Fruit fly (Drosophila melanogaster): ENCODE measurements around the gene CG12025.

The CG12025 gene

DNA sequence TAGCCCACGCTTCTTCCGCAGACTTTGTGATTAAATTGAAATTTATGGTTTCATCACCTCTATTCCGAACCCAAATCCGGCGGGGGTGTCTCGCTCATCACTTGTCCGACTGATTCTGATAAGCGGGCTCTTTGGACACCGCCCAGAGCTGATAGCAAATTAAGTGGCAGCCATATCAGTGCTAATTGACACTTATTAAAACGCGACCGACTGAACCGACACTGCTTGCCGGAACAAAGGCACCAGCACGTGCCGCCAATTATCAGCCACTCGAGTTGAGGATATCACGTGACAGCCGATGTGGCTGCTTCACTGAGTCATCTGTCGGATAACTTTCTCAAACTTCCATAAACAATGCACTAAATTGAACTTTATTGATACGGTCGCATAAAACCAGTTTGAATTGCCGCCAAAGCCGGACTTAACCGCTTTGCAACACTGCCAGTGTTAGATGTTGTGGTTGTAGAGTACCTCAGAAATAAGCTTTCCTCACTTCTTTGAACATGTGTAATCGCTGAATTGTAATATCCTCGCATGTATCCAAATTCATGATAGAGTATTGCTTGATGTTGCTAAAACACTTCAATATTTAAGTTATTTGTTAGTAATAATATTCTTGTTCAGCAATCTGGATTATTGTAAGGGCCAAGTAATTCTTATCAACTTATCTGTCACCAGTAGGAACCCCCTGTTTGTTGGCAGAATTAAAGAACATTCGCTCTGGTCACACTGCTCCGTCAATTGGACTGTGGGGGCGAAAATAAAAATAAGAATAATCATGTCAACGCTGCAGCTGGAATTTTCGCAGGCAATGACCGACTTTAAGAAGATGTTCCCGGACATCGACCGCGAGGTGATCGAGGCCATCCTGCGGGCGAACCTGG is 8.5 kb upstream of the CG12025 start, which contains the start of gene CG12024 (continued):
- TF ChIP-seq D (optimal IDR thresholded peaks at IDR 0.05) (no peak), D (GFP tag; optimal IDR thresholded peaks at IDR 0.05) (peak; percentile 39), CG12071 (GFP tag; optimal IDR thresholded peaks at IDR 0.05) (peak; percentile 14), pum (GFP tag; optimal IDR thresholded peaks at IDR 0.05) (peak; percentile 57), ken (GFP tag; IDR thresholded peaks at IDR 0.05) (0 out of 3 replicates have a peak, but pooled peaks have one; percentile 27), CG15073 (GFP tag; optimal IDR thresholded peaks at IDR 0.05) (peak; percentile 4), CG9876 (GFP tag; optimal IDR thresholded peaks at IDR 0.05) (peak; percentile 28), CG11504 (tag; optimal IDR thresholded peaks at IDR 0.05) (peak; percentile 82), CG4404 (GFP tag; IDR thresholded peaks at IDR 0.05) (peak; percentile 60), CG2199 (GFP tag; IDR thresholded peaks at IDR 0.05) (no peak), Aef1 (GFP tag; IDR thresholded peaks at IDR 0.05) (peak; percentile 82), bbx (GFP tag; IDR thresholded peaks at IDR 0.05; ENCODE audit: partially characterized antibody) (no peak), fru (optimal IDR thresholded peaks at IDR 0.05) (no peak), en (GFP tag; optimal IDR thresholded peaks at IDR 0.05) (peak; percentile 26), tx (GFP tag; optimal IDR thresholded peaks at IDR 0.05) (peak; percentile 77), mld (GFP tag; IDR thresholded peaks at IDR 0.05; ENCODE audit: partially characterized antibody) (no peak), Hsf (GFP tag; optimal IDR thresholded peaks at IDR 0.05) (peak; percentile 87), CG12236 (GFP tag; optimal IDR thresholded peaks at IDR 0.05) (no peak), bowl (GFP tag; IDR thresholded peaks at IDR 0.05) (no peak), Ada2b (GFP tag; IDR thresholded peaks at IDR 0.05) (peak; percentile 55), nom (GFP tag; optimal IDR thresholded peaks at IDR 0.05) (no peak), Hr78 (GFP tag; optimal IDR thresholded peaks at IDR 0.05) (no peak), Rx (GFP tag; IDR thresholded peaks at IDR 0.05) (0 out of 2 replicates have a peak, but pooled peaks have one; percentile 7), sisA (GFP tag; IDR thresholded peaks at IDR 0.05) (peak; percentile 63), peb (GFP tag; IDR thresholded peaks at IDR 0.05) (no peak), CG1603 (tag; optimal IDR thresholded peaks at IDR 0.05) (peak; percentile 84), chn (GFP tag; optimal IDR thresholded peaks at IDR 0.05) (peak; percentile 70), Awh (GFP tag; IDR thresholded peaks at IDR 0.05) (no peak), Hey (tag; optimal IDR thresholded peaks at IDR 0.05) (peak; percentile 80), NC2α (GFP tag; optimal IDR thresholded peaks at IDR 0.05) (peak; percentile 33), CG7987 (GFP tag; optimal IDR thresholded peaks at IDR 0.05) (no peak), CG6272 (GFP tag; IDR thresholded peaks at IDR 0.05) (peak; percentile 69), CG12299 (tag; optimal IDR thresholded peaks at IDR 0.05) (peak; percentile 12), fd3F (GFP tag; optimal IDR thresholded peaks at IDR 0.05) (peak; percentile 75), stwl (tag; optimal IDR thresholded peaks at IDR 0.05) (peak; percentile 97), zf30C (GFP tag; optimal IDR thresholded peaks at IDR 0.05) (no peak), cwo (GFP tag; optimal IDR thresholded peaks at IDR 0.05) (peak; percentile 96), onecut (GFP tag; IDR thresholded peaks at IDR 0.05) (peak; percentile 53), ttk (GFP tag; IDR thresholded peaks at IDR 0.05) (peak; percentile 23; the same call in 1 of the 2 replicates), CG15696 (tag; optimal IDR thresholded peaks at IDR 0.05) (peak; percentile 70), ro (GFP tag; IDR thresholded peaks at IDR 0.05) (no peak), CG11723 (GFP tag; optimal IDR thresholded peaks at IDR 0.05) (no peak), CG12219 (GFP tag; optimal IDR thresholded peaks at IDR 0.05) (peak; percentile 15), twi (tag; optimal IDR thresholded peaks at IDR 0.05) (no peak), Fer3 (tag; optimal IDR thresholded peaks at IDR 0.05) (peak; percentile 71), CG9932 (GFP tag; IDR thresholded peaks at IDR 0.05) (peak; percentile 89), CG10959 (GFP tag; IDR thresholded peaks at IDR 0.05) (no peak), dan (GFP tag; IDR thresholded peaks at IDR 0.05) (no peak), NfI (GFP tag; optimal IDR thresholded peaks at IDR 0.05) (peak; percentile 85)
